Worm (Caenorhabditis elegans) whole organism, L2 larva: Measurements from ENCODE around the gene F46F5.5.

Source experiments
- aly-2 ChIP-seq: fragments of 150-350 bp; optimal IDR thresholded peaks from 2 replicates; lab custom pipeline; 2014; ENCODE audit warnings: missing biosample characterization, missing genetic modification characterization
- ama-1 ChIP-seq: fragments of 150-350 bp; optimal IDR thresholded peaks from 2 replicates; lab custom pipeline; 2018; ENCODE audit warnings: inconsistent platforms
- blmp-1 ChIP-seq: sonication (generic microtip); optimal IDR thresholded peaks from 2 replicates; lab custom pipeline; 2017; ENCODE audit warnings: missing genetic modification characterization, mild to moderate bottlenecking, missing compliant biosample characterization, antibody characterized with exemption, moderate library complexity; ENCODE audit not compliant: insufficient read depth
- dmd-4 ChIP-seq: sonication (generic microtip); optimal IDR thresholded peaks from 2 replicates; lab custom pipeline; 2017; ENCODE audit warnings: missing biosample characterization, missing genetic modification characterization
- skn-1 ChIP-seq: sonication (generic microtip); optimal IDR thresholded peaks from 2 replicates; lab custom pipeline; 2017; ENCODE audit warnings: missing biosample characterization, missing genetic modification characterization
- sma-9 ChIP-seq, 2 experiments: fragments of 150-350 bp in 1 of 2; sonication (generic microtip) in 1 of 2; optimal IDR thresholded peaks; 2 replicates each; lab custom pipeline; 2014 to 2016; ENCODE audit warnings: missing genetic modification characterization in 2 of 2, mild to moderate bottlenecking in 1 of 2, missing biosample characterization in 1 of 2, missing compliant biosample characterization in 1 of 2, missing genetic modification reagents in 1 of 2, moderate library complexity in 1 of 2
- zag-1 ChIP-seq: fragments of 150-350 bp; optimal IDR thresholded peaks from 2 replicates; lab custom pipeline; 2014; ENCODE audit warnings: missing biosample characterization, missing genetic modification characterization
- ztf-11 ChIP-seq: sonication (generic microtip); optimal IDR thresholded peaks from 2 replicates; lab custom pipeline; 2017; ENCODE audit warnings: missing biosample characterization, missing genetic modification characterization

ce11 chrII:821514-821913 lies 8.7 kb upstream of the F46F5.5 start, which contains the start of gene F46F5.8:
- TF ChIP-seq ama-1 = no peak
- TF ChIP-seq zag-1 (tag; lab: Kevin White, UChicago) = no peak
- TF ChIP-seq sma-9 (GFP tag; optimal IDR thresholded peaks at IDR 0.05; lab: Kevin White, UChicago) = no peak
- no peak for TF ChIP-seq sma-9 (tag; optimal IDR thresholded peaks at IDR 0.05; lab: Kevin White, UChicago)
- TF ChIP-seq blmp-1 (tag; lab: Kevin White, UChicago) = no peak
- TF ChIP-seq ztf-11 (tag; lab: Kevin White, UChicago) = no peak
- no peak for TF ChIP-seq aly-2 (tag; lab: Kevin White, UChicago)
- TF ChIP-seq dmd-4 = no peak
- TF ChIP-seq skn-1 (tag; lab: Kevin White, UChicago) = no peak
